Worm (Caenorhabditis elegans): Measurements from ENCODE around the gene ttr-54.

ttr-54 gene

DNA sequence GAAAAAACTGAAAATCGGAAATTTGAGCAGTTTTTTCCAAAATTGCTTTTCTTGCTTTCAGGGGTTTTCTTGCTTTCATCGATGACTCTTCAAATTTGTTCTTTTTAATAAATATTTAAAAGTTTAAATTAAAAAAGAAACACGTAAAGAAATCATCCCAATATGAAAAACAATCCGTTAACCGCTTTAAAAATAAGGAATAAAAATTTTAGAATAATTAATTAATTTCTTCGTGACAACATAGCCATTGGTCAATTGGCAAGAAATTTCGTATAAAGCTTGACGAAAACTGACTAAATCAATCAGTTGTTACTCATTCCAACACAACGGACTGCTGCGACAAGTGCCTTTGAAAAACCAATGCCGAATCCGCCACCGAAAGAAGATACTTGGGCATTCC, 43.0 kb upstream of the ttr-54 start, which contains the start of gene nsph-3.2:
Gene nsph-3.2 (plus strand): TSS at position 301 of the 400 bp plus-strand sequence.
- no peak for TF ChIP-seq nhr-237 (tag; optimal IDR thresholded peaks at IDR 0.05)
- no peak for TF ChIP-seq fos-1 (tag; optimal IDR thresholded peaks at IDR 0.05)
- no peak for TF ChIP-seq alr-1 (tag; optimal IDR thresholded peaks at IDR 0.05)
- no peak for TF ChIP-seq mbf-1 (tag; optimal IDR thresholded peaks at IDR 0.05)
- TF ChIP-seq R02D3.7 (tag; optimal IDR thresholded peaks at IDR 0.05) = no peak
- no peak for TF ChIP-seq nhr-77 (tag; optimal IDR thresholded peaks at IDR 0.05)
- no peak for TF ChIP-seq C34F6.9 (tag; optimal IDR thresholded peaks at IDR 0.05)
- TF ChIP-seq unc-62 (GFP tag; optimal IDR thresholded peaks at IDR 0.05) = no peak
- TF ChIP-seq nhr-10 (tag; optimal IDR thresholded peaks at IDR 0.05) = no peak

DNA sequence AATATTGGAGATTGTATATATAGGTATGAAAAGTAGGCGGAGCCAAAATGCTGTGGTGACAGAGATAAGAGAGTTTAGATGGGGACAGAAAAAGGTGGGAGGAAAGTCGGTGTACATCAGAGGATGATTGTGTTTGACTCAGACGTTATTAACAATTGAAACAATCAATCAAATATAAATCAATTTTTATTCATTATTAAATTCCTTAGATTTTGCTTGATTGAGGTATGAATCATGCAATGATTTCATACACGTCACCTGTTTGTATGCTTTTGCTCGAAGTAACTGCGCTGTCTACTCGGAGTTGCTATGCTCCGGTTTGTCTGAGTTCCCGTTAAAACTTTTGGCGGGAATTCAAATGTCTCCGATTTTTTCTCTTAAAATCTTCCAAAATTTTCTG, 40.4 kb upstream of the ttr-54 start, which contains the start of gene C04G2.10:
Gene C04G2.10 (plus strand): TSS at position 301 of the 400 bp plus-strand sequence.
- TF ChIP-seq lin-13 (GFP tag; optimal IDR thresholded peaks at IDR 0.05) (no peak), sma-3 (GFP tag; optimal IDR thresholded peaks at IDR 0.05) (no peak), elt-3 (tag; optimal IDR thresholded peaks at IDR 0.05) (no peak), F13H6.1 (tag; optimal IDR thresholded peaks at IDR 0.05) (no peak), skn-1 (tag; optimal IDR thresholded peaks at IDR 0.05) (no peak), sma-9 (GFP tag; optimal IDR thresholded peaks at IDR 0.05) (no peak), sma-9 (tag; optimal IDR thresholded peaks at IDR 0.05) (no peak), ztf-1 (GFP tag; conservative IDR thresholded peaks at IDR 0.05) (no peak), blmp-1 (tag; optimal IDR thresholded peaks at IDR 0.05; ENCODE audit: insufficient read depth) (no peak)

DNA sequence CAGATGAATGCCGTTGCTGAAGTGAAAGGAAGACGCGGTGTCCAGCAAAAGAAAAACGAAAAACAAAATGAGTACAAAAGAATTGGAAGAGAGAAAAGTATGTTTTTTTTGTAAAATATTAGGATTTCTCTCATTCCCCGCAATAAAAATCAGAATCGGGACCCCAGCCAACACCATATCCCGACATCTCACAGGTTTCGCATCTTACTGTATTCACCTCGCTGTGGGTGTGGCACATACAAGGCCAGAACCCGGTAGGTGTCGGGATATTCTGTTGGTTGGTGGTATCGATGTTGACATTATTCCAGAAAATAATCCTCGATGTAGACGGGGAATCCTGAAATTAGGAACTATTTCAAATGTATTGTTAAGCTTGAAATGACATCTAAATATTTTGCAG, 38.8 kb upstream of the ttr-54 start:
- no peak for TF ChIP-seq mbf-1 (tag; optimal IDR thresholded peaks at IDR 0.05)
- no peak for TF ChIP-seq F13H6.1 (tag; optimal IDR thresholded peaks at IDR 0.05)
- TF ChIP-seq ztf-4 (tag; optimal IDR thresholded peaks at IDR 0.05) = no peak
- no peak for TF ChIP-seq dmd-4 (tag; optimal IDR thresholded peaks at IDR 0.05)
- TF ChIP-seq Y55F3AM.14 (GFP tag; optimal IDR thresholded peaks at IDR 0.05) = no peak
- TF ChIP-seq mab-5 (tag; optimal IDR thresholded peaks at IDR 0.05) = no peak
- TF ChIP-seq nhr-6 (tag; optimal IDR thresholded peaks at IDR 0.05) = no peak
- TF ChIP-seq snpc-4 (tag; optimal IDR thresholded peaks at IDR 0.05) = no peak
- no peak for TF ChIP-seq fos-1 (tag; optimal IDR thresholded peaks at IDR 0.05)
- TF ChIP-seq elt-1 (tag; optimal IDR thresholded peaks at IDR 0.05) = no peak

DNA sequence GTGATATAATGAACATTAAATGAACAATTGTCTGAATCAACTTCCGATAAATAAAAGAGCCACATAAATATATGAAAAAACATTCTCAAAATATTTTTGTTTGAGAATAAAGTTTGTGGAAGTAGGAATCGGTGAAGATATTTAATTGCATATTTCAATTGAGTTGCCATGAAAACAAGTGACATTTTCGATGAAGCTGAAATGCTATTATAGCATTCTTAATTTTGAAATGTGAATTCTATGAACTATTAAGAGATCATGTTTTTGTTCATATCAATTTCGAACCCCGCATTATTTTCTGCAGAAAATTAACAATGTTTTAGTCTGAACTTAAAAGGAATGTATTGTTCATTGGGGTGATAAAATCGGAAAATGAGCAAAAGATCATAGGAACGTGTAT, 33.4 kb upstream of the ttr-54 start, which contains the start of gene irld-21:
Gene irld-21 (minus strand): TSS at position 101 of the 400 bp plus-strand sequence.
- no peak for TF ChIP-seq sma-9 (GFP tag; optimal IDR thresholded peaks at IDR 0.05)
- no peak for TF ChIP-seq sma-9 (tag; optimal IDR thresholded peaks at IDR 0.05)
- no peak for TF ChIP-seq blmp-1 (tag; optimal IDR thresholded peaks at IDR 0.05; ENCODE audit: insufficient read depth)
- no peak for TF ChIP-seq nhr-77 (tag; optimal IDR thresholded peaks at IDR 0.05)
- no peak for TF ChIP-seq ztf-1 (GFP tag; conservative IDR thresholded peaks at IDR 0.05)
- no peak for TF ChIP-seq unc-62 (GFP tag; optimal IDR thresholded peaks at IDR 0.05)
- TF ChIP-seq alr-1 (tag; optimal IDR thresholded peaks at IDR 0.05) = no peak
- no peak for TF ChIP-seq zag-1 (tag; optimal IDR thresholded peaks at IDR 0.05)
- no peak for TF ChIP-seq R02D3.7 (tag; optimal IDR thresholded peaks at IDR 0.05)
- TF ChIP-seq egl-27 (tag; optimal IDR thresholded peaks at IDR 0.05) = no peak

DNA sequence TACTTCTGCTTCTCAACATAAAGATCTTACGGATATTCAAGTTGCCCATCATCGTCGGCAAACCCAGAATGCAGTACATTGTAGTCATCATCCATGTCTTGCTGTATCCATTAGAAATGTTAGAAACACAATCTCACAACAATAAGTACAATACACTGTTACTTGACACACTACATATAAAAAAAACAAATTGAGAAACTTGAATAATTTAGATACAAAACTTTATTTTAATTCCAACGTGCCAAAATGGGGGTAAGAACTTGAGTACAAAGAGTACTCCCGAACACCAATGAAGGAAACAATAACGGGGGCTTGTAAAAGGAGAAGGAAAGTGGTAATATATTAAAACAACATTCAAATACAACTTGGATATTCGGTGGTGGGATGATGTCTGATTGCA, 29.0 kb upstream of the ttr-54 start, which contains the start of gene ctf-18:
Gene ctf-18 (minus strand): TSS at position 101 of the 400 bp plus-strand sequence.
- TF ChIP-seq zag-1 (tag; optimal IDR thresholded peaks at IDR 0.05) (no peak), ama-1 (optimal IDR thresholded peaks at IDR 0.05) (no peak), unc-39 (tag; optimal IDR thresholded peaks at IDR 0.05) (no peak), elt-3 (tag; optimal IDR thresholded peaks at IDR 0.05) (no peak), skn-1 (tag; optimal IDR thresholded peaks at IDR 0.05) (no peak), nhr-129 (tag; optimal IDR thresholded peaks at IDR 0.05) (no peak), nhr-25 (tag; optimal IDR thresholded peaks at IDR 0.05) (no peak), nhr-11 (tag; optimal IDR thresholded peaks at IDR 0.05) (no peak), mab-5 (tag; optimal IDR thresholded peaks at IDR 0.05) (no peak), sma-9 (GFP tag; optimal IDR thresholded peaks at IDR 0.05) (no peak), sma-9 (tag; optimal IDR thresholded peaks at IDR 0.05) (no peak), nhr-237 (tag; optimal IDR thresholded peaks at IDR 0.05) (no peak), unc-55 (GFP tag; optimal IDR thresholded peaks at IDR 0.05) (no peak), ztf-1 (GFP tag; conservative IDR thresholded peaks at IDR 0.05) (no peak), nhr-23 (tag; optimal IDR thresholded peaks at IDR 0.05) (no peak)
